Worm (Caenorhabditis elegans): Measurements from ENCODE around the gene swt-6.

swt-6 gene

DNA sequence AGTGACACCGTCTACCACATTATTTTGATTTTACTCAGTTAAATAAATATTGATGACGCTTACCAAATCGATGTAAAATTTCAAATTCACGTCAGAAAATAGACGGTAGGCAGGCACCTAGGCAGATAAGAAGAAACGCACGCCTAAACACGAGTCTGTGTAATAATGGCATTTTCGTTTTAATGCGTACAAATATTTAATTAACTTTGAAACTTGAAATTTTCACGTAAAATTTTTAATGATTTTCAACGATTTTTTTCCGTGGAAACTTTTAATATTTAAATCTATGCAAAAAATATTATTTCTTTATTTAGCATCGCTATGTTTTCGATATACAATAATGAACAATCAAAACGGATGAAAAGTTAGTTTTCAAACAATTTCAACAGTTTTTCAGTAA, 22.9 kb upstream of the swt-6 start, which contains the start of gene C06B3.16:
TSS of gene C06B3.16 (plus strand) at position 301 of the 400 bp plus-strand sequence.
- TF ChIP-seq lin-38 (GFP tag; IDR thresholded peaks at IDR 0.05), result no peak
- peak; percentile 18 for TF ChIP-seq aha-1 (tag)

ce11 chrV:13931952-13932351, 22.2 kb upstream of the swt-6 start:
- TF ChIP-seq zip-11 (GFP tag; IDR thresholded peaks at IDR 0.05), result no peak
- TF ChIP-seq aha-1 (tag), result peak; percentile 94
- peak in 1 of 2 experiments; percentile 34 for TF ChIP-seq unc-62 (GFP tag; optimal IDR thresholded peaks at IDR 0.05 in 1 of 2)
- no peak for TF ChIP-seq unc-62 (tag; optimal IDR thresholded peaks at IDR 0.05)
- no peak for TF ChIP-seq mxl-2 (GFP tag; conservative IDR thresholded peaks at IDR 0.05)
- TF ChIP-seq arid-1 (GFP tag; conservative IDR thresholded peaks at IDR 0.05), result no peak

ce11 chrV:13934545-13934944, 19.6 kb upstream of the swt-6 start, which contains the start of gene R10D12.1:
R10D12.1 (minus strand) TSS chrV:13934645.
- TF ChIP-seq jun-1 (tag; optimal IDR thresholded peaks at IDR 0.05) (no peak), nhr-28 (tag; optimal IDR thresholded peaks at IDR 0.05) (peak; percentile 19), gei-8 (GFP tag; optimal IDR thresholded peaks at IDR 0.05) (no peak), unc-130 (GFP tag; optimal IDR thresholded peaks at IDR 0.05) (no peak), hlh-30 (tag; optimal IDR thresholded peaks at IDR 0.05; ENCODE audit: insufficient read depth) (peak; percentile 7)

DNA sequence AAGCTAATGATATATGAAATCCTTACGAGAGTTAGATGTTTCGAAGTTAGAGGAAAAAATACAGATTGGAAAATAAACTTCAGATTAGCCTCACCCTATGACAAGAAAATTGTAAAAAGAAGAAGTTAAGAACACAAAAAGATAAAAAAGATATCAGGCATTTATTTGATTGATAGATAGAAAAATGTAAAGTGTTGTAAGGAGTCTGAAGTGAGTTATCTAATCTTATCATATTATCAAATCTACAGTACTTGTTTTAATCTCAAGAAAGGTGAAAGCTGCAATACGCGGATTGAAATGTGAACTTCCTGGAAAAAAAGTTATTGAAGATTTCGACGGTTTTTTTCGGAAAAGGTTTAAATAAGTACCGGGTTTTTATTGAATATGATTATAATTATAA, 18.7 kb upstream of the swt-6 start:
- TF ChIP-seq ceh-62 (tag; optimal IDR thresholded peaks at IDR 0.05) (no peak), R02D3.7 (tag; optimal IDR thresholded peaks at IDR 0.05) (no peak), F10B5.3 (tag; optimal IDR thresholded peaks at IDR 0.05) (no peak), ztf-7 (tag; optimal IDR thresholded peaks at IDR 0.05) (no peak), pha-4 (GFP tag; IDR thresholded peaks at IDR 0.05) (no peak), pha-4 (tag; optimal IDR thresholded peaks at IDR 0.05) (no peak), mxl-2 (GFP tag; conservative IDR thresholded peaks at IDR 0.05) (no peak), dmd-8 (GFP tag; IDR thresholded peaks at IDR 0.05) (no peak), attf-4 (tag; optimal IDR thresholded peaks at IDR 0.05) (no peak), T20F7.1 (GFP tag; optimal IDR thresholded peaks at IDR 0.05) (no peak), pqm-1 (tag; optimal IDR thresholded peaks at IDR 0.05) (no peak), rbr-2 (tag; optimal IDR thresholded peaks at IDR 0.05) (no peak), daf-19 (GFP tag; conservative IDR thresholded peaks at IDR 0.05) (no peak), unc-130 (GFP tag; optimal IDR thresholded peaks at IDR 0.05) (no peak), lir-3 (tag; optimal IDR thresholded peaks at IDR 0.05) (no peak), zfp-2 (tag; optimal IDR thresholded peaks at IDR 0.05) (no peak), dmd-6 (GFP tag; IDR thresholded peaks at IDR 0.05) (no peak), sdz-12 (GFP tag; optimal IDR thresholded peaks at IDR 0.05) (no peak)

- TF ChIP-seq nhr-28 (tag; optimal IDR thresholded peaks at IDR 0.05), result peak; percentile 33
- no peak for TF ChIP-seq unc-39 (tag; optimal IDR thresholded peaks at IDR 0.05)
- TF ChIP-seq mdl-1 (tag; optimal IDR thresholded peaks at IDR 0.05), result peak in 1 of 2 experiments; percentile 44
- TF ChIP-seq ztf-11 (tag; optimal IDR thresholded peaks at IDR 0.05), result no peak
- TF ChIP-seq hif-1 (tag; optimal IDR thresholded peaks at IDR 0.05), result no peak
- peak; percentile 23 for TF ChIP-seq aha-1 (tag)
- TF ChIP-seq hlh-30 (tag; optimal IDR thresholded peaks at IDR 0.05; ENCODE audit: insufficient read depth), result peak; percentile 70
- TF ChIP-seq daf-19 (GFP tag; conservative IDR thresholded peaks at IDR 0.05), result no peak
- TF ChIP-seq zag-1 (tag; optimal IDR thresholded peaks at IDR 0.05), result no peak
Observed at ce11 chrV:13936052-13936451, 18.1 kb upstream of the swt-6 start.

ce11 chrV:13936850-13937249, 17.3 kb upstream of the swt-6 start, which contains the start of gene srw-145:
srw-145 (plus strand) TSS chrV:13937150.
- TF ChIP-seq nhr-11 (tag; optimal IDR thresholded peaks at IDR 0.05), result peak; percentile 6
- TF ChIP-seq aha-1 (tag), result peak; percentile 41
- TF ChIP-seq nhr-41 (GFP tag; IDR thresholded peaks at IDR 0.05), result no peak
